Fruit fly (Drosophila melanogaster) whole organism, embryonic: Measurements from ENCODE around the gene CG32767.

Experiments used
- CG10209 ChIP-seq: fragments of 200-800 bp; sonication (Bioruptor generic); optimal IDR thresholded peaks from 3 replicates; lab custom pipeline; 2017; ENCODE audit warnings: missing biosample characterization, mild to moderate bottlenecking, missing genetic modification characterization, missing genetic modification reagents
- CG11696 ChIP-seq: fragments of 200-800 bp; sonication (Bioruptor generic); IDR thresholded peaks from 2 replicates; pipeline ENCODE4 v1.3.6; 2022; ENCODE audit warnings: missing biosample characterization, missing genetic modification characterization
- CG14710 ChIP-seq: fragments of 200-800 bp; sonication (Bioruptor generic); optimal IDR thresholded peaks from 3 replicates; lab custom pipeline; 2019; ENCODE audit warnings: missing biosample characterization, mild to moderate bottlenecking, missing genetic modification characterization, moderate library complexity
- CG1603 ChIP-seq: fragments of 200-800 bp; sonication (Bioruptor generic); optimal IDR thresholded peaks from 2 replicates; lab custom pipeline; 2019; ENCODE audit warnings: missing biosample characterization, mild to moderate bottlenecking, missing genetic modification characterization, moderate library complexity
- CG18262 ChIP-seq: fragments of 200-800 bp; optimal IDR thresholded peaks from 3 replicates; lab custom pipeline; 2019; ENCODE audit warnings: missing biosample characterization, mild to moderate bottlenecking, missing genetic modification characterization, moderate library complexity
- CG4360 ChIP-seq: fragments of 200-800 bp; sonication (Bioruptor generic); IDR thresholded peaks from 2 replicates; pipeline ENCODE4 v1.3.6; 2022; ENCODE audit warnings: missing biosample characterization, missing genetic modification characterization
- CG6765 ChIP-seq: fragments of 200-800 bp; sonication (Bioruptor generic); optimal IDR thresholded peaks from 3 replicates; lab custom pipeline; 2017; ENCODE audit warnings: missing biosample characterization, mild to moderate bottlenecking, missing genetic modification characterization
- CG8478 ChIP-seq: fragments of >200 bp; optimal IDR thresholded peaks from 2 replicates; lab custom pipeline; 2018
- Gug ChIP-seq: fragments of 200-800 bp; sonication (Bioruptor generic); IDR thresholded peaks from 4 replicates; pipeline ENCODE4 v1.3.6; 2022; ENCODE audit warnings: missing biosample characterization, missing genetic modification characterization
- Lpt ChIP-seq: fragments of >200 bp; optimal IDR thresholded peaks from 2 replicates; lab custom pipeline; 2018; ENCODE audit warnings: missing biosample characterization, missing genetic modification characterization
- amos ChIP-seq: fragments of 200-800 bp; sonication (Bioruptor generic); IDR thresholded peaks from 2 replicates; pipeline ENCODE4 v1.3.6; 2022; ENCODE audit warnings: missing biosample characterization, missing genetic modification characterization; ENCODE audit not compliant: partially characterized antibody
- ap ChIP-seq: fragments of 200-800 bp; sonication (Bioruptor generic); IDR thresholded peaks from 2 replicates; pipeline ENCODE4 v1.3.6; 2022; ENCODE audit warnings: missing biosample characterization, missing genetic modification characterization
- gcm ChIP-seq: fragments of 200-800 bp; sonication (Bioruptor generic); optimal IDR thresholded peaks from 2 replicates; lab custom pipeline; 2019; ENCODE audit warnings: missing biosample characterization, mild to moderate bottlenecking, missing genetic modification characterization, moderate library complexity
- gfzf ChIP-seq: fragments of 200-800 bp; sonication (Bioruptor generic); optimal IDR thresholded peaks from 2 replicates; lab custom pipeline; 2016; ENCODE audit warnings: missing biosample characterization, mild to moderate bottlenecking, missing genetic modification characterization, moderate library complexity

- no peak for TF ChIP-seq amos
- TF ChIP-seq CG8478, result no peak
- no peak for TF ChIP-seq gcm (GFP tag; lab: Kevin White, UChicago)
- no peak for TF ChIP-seq CG18262
- no peak for TF ChIP-seq CG10209 (GFP tag; lab: Kevin White, UChicago)
- TF ChIP-seq CG6765 (GFP tag; lab: Kevin White, UChicago), result no peak
- no peak for TF ChIP-seq Gug (GFP tag; lab: Robert Waterston, UW)
- TF ChIP-seq CG14710 (tag; lab: Kevin White, UChicago), result no peak
- no peak for TF ChIP-seq ap (GFP tag; lab: Robert Waterston, UW)
- TF ChIP-seq Lpt (GFP tag; lab: Kevin White, UChicago), result no peak
- TF ChIP-seq gfzf (GFP tag; lab: Kevin White, UChicago), result no peak
- no peak for TF ChIP-seq CG1603 (tag; lab: Kevin White, UChicago)
- TF ChIP-seq CG11696 (GFP tag; lab: Robert Waterston, UW), result no peak
- no peak for TF ChIP-seq CG4360
These were observed 47.0 kb upstream of the CG32767 start, which contains the start of gene Rpn13R for dm6 chrX:5131598-5131997.
